Fruit fly (Drosophila melanogaster) whole organism, embryonic: ENCODE data around the gene Atg13.
A peak's percentile ranks its signal among the peaks of the same experiment; 100 is the strongest.

Experiments
- Atf-2 ChIP-seq: fragments of 200-800 bp; sonication (Bioruptor generic); optimal IDR thresholded peaks from 2 replicates; lab custom pipeline; 2016; ENCODE audit warnings: missing biosample characterization, missing genetic modification characterization
- Atf6 ChIP-seq: fragments of 200-800 bp; sonication (Bioruptor generic); IDR thresholded peaks from 2 replicates; pipeline ENCODE4 v1.3.6; 2022; ENCODE audit warnings: missing biosample characterization, missing genetic modification characterization
- CG12391 ChIP-seq: fragments of 200-800 bp; sonication (Bioruptor generic); optimal IDR thresholded peaks from 3 replicates; lab custom pipeline; 2018; ENCODE audit warnings: missing biosample characterization, mild to moderate bottlenecking, missing genetic modification characterization, moderate library complexity
- CG12659 ChIP-seq: fragments of 200-800 bp; sonication (Bioruptor generic); optimal IDR thresholded peaks from 3 replicates; lab custom pipeline; 2017; ENCODE audit warnings: mild to moderate bottlenecking, missing biosample characterization, missing genetic modification reagents, missing genetic modification characterization
- CG12942 ChIP-seq: fragments of 200-800 bp; sonication (Bioruptor generic); optimal IDR thresholded peaks from 3 replicates; lab custom pipeline; 2016; ENCODE audit warnings: missing biosample characterization, missing genetic modification characterization
- CG18476 ChIP-seq: fragments of 200-800 bp; sonication (Bioruptor generic); optimal IDR thresholded peaks from 2 replicates; lab custom pipeline; 2016; ENCODE audit warnings: missing biosample characterization, mild to moderate bottlenecking, missing genetic modification characterization
- CG2199 ChIP-seq: fragments of 200-800 bp; sonication (Bioruptor generic); IDR thresholded peaks from 3 replicates; pipeline ENCODE4 v1.3.6; 2022; ENCODE audit warnings: missing biosample characterization, missing genetic modification characterization
- CG30403 ChIP-seq: fragments of 200-800 bp; sonication (Bioruptor generic); optimal IDR thresholded peaks from 3 replicates; lab custom pipeline; 2016; ENCODE audit warnings: missing biosample characterization, missing genetic modification characterization
- CG3847 ChIP-seq: fragments of 200-800 bp; sonication (Bioruptor generic); IDR thresholded peaks from 2 replicates; pipeline ENCODE4 v1.3.6; 2022; ENCODE audit warnings: missing biosample characterization, missing genetic modification characterization
- CG42726 ChIP-seq: fragments of 200-800 bp; sonication (Bioruptor generic); IDR thresholded peaks from 2 replicates; pipeline ENCODE4 v1.3.6; 2022; ENCODE audit warnings: missing biosample characterization, missing genetic modification characterization; ENCODE audit not compliant: partially characterized antibody
- CG5180 ChIP-seq: fragments of 200-800 bp; sonication (Bioruptor generic); optimal IDR thresholded peaks from 3 replicates; lab custom pipeline; 2017; ENCODE audit warnings: missing biosample characterization, missing genetic modification characterization, mild to moderate bottlenecking, moderate library complexity, missing genetic modification reagents
- CG6791 ChIP-seq: fragments of 200-800 bp; sonication (Bioruptor generic); IDR thresholded peaks from 3 replicates; pipeline ENCODE4 v1.3.6; 2022; ENCODE audit warnings: missing biosample characterization, missing genetic modification characterization; ENCODE audit not compliant: partially characterized antibody
- CG7357 ChIP-seq: fragments of 200-800 bp; sonication (Bioruptor generic); IDR thresholded peaks from 3 replicates; pipeline ENCODE4 v1.3.6; 2022; ENCODE audit warnings: missing biosample characterization, missing genetic modification characterization
- CG7556 ChIP-seq: fragments of 200-800 bp; sonication (Bioruptor generic); optimal IDR thresholded peaks from 2 replicates; lab custom pipeline; 2017; ENCODE audit warnings: missing biosample characterization, mild to moderate bottlenecking, missing genetic modification characterization
- CG9876 ChIP-seq: fragments of 200-800 bp; sonication (Bioruptor generic); optimal IDR thresholded peaks from 2 replicates; lab custom pipeline; 2016; ENCODE audit warnings: missing biosample characterization, missing genetic modification characterization
- CHES-1-like ChIP-seq: fragments of 200-800 bp; sonication (Bioruptor generic); optimal IDR thresholded peaks from 2 replicates; lab custom pipeline; 2016; ENCODE audit warnings: missing biosample characterization, missing genetic modification characterization
- Dad ChIP-seq: fragments of 200-800 bp; sonication (Bioruptor generic); optimal IDR thresholded peaks from 3 replicates; lab custom pipeline; 2016; ENCODE audit warnings: missing biosample characterization, missing genetic modification characterization
- Dref ChIP-seq: fragments of 200-800 bp; sonication (Bioruptor generic); IDR thresholded peaks from 2 replicates; pipeline ENCODE4 v1.3.6; 2022; ENCODE audit warnings: missing biosample characterization, missing genetic modification characterization
- Eip74EF ChIP-seq, 2 experiments: fragments of 200-800 bp in 1 of 2; fragments of >200 bp in 1 of 2; sonication (Bioruptor generic) in 1 of 2; optimal IDR thresholded peaks; 2 replicates each; lab custom pipeline; 2017 to 2019; ENCODE audit warnings: missing biosample characterization in 2 of 2, missing genetic modification characterization in 2 of 2, mild to moderate bottlenecking in 1 of 2, moderate library complexity in 1 of 2
- Ets97D ChIP-seq: fragments of 200-800 bp; sonication (Bioruptor generic); optimal IDR thresholded peaks from 3 replicates; lab custom pipeline; 2016; ENCODE audit warnings: missing biosample characterization, missing genetic modification characterization
- Hr39 ChIP-seq: fragments of >200 bp; optimal IDR thresholded peaks from 2 replicates; lab custom pipeline; 2017
- Jarid2 ChIP-seq: fragments of 200-800 bp; sonication (Bioruptor generic); optimal IDR thresholded peaks from 3 replicates; lab custom pipeline; 2017; ENCODE audit warnings: mild to moderate bottlenecking, missing biosample characterization, missing genetic modification reagents, missing genetic modification characterization
- Lhr ChIP-seq: fragments of 200-800 bp; sonication (Bioruptor generic); optimal IDR thresholded peaks from 3 replicates; lab custom pipeline; 2017; ENCODE audit warnings: mild to moderate bottlenecking, missing biosample characterization, missing genetic modification reagents, missing genetic modification characterization
- NC2β ChIP-seq: fragments of 200-800 bp; sonication (Bioruptor generic); optimal IDR thresholded peaks from 2 replicates; lab custom pipeline; 2016; ENCODE audit warnings: missing biosample characterization, missing genetic modification characterization
- Neu2 ChIP-seq: fragments of 200-800 bp; sonication (Bioruptor generic); optimal IDR thresholded peaks from 3 replicates; lab custom pipeline; 2016; ENCODE audit warnings: missing biosample characterization, missing genetic modification characterization, borderline replicate concordance
- Nf-YB ChIP-seq: fragments of 200-800 bp; sonication (Bioruptor generic); optimal IDR thresholded peaks from 3 replicates; lab custom pipeline; 2019; ENCODE audit warnings: missing biosample characterization, mild to moderate bottlenecking, missing genetic modification characterization, moderate library complexity
- Six4 ChIP-seq: fragments of 200-800 bp; sonication (Bioruptor generic); optimal IDR thresholded peaks from 2 replicates; lab custom pipeline; 2016; ENCODE audit warnings: missing biosample characterization, missing genetic modification characterization
- Trl ChIP-seq, 3 experiments: fragments of >200 bp in 2 of 3; fragments of 200-800 bp in 1 of 3; sonication (Bioruptor generic) in 1 of 3; optimal IDR thresholded peaks; 2 replicates in 1 of 3; 3 replicates in 2 of 3; lab custom pipeline; 2016 to 2017; ENCODE audit warnings: missing biosample characterization in 1 of 3, missing genetic modification characterization in 1 of 3
- Vsx1 ChIP-seq: fragments of 200-800 bp; sonication (Bioruptor generic); optimal IDR thresholded peaks from 2 replicates; lab custom pipeline; 2017; ENCODE audit warnings: missing biosample characterization, mild to moderate bottlenecking, missing genetic modification characterization, missing genetic modification reagents
- az2 ChIP-seq: fragments of 200-800 bp; sonication (Bioruptor generic); optimal IDR thresholded peaks from 3 replicates; lab custom pipeline; 2016; ENCODE audit warnings: missing biosample characterization, missing genetic modification characterization
- cas ChIP-seq: fragments of 200-800 bp; sonication (Bioruptor generic); IDR thresholded peaks from 2 replicates; pipeline ENCODE4 v1.3.6; 2022; ENCODE audit warnings: missing biosample characterization, missing genetic modification characterization
- emc ChIP-seq: fragments of 200-800 bp; sonication (Bioruptor generic); optimal IDR thresholded peaks from 2 replicates; lab custom pipeline; 2016; ENCODE audit warnings: missing biosample characterization, missing genetic modification characterization
- exex ChIP-seq: fragments of 200-800 bp; sonication (Bioruptor generic); optimal IDR thresholded peaks from 4 replicates; lab custom pipeline; 2018; ENCODE audit warnings: missing biosample characterization, mild to moderate bottlenecking, missing genetic modification characterization, moderate library complexity
- gsb-n ChIP-seq: fragments of 200-800 bp; sonication (Bioruptor generic); optimal IDR thresholded peaks from 3 replicates; lab custom pipeline; 2018; ENCODE audit warnings: missing biosample characterization, mild to moderate bottlenecking, missing genetic modification characterization
- her ChIP-seq: fragments of 200-800 bp; sonication (Bioruptor generic); optimal IDR thresholded peaks from 2 replicates; lab custom pipeline; 2016; ENCODE audit warnings: missing biosample characterization, missing genetic modification characterization
- jigr1 ChIP-seq: fragments of 200-800 bp; sonication (Bioruptor generic); IDR thresholded peaks from 3 replicates; pipeline ENCODE4 v1.3.6; 2022; ENCODE audit warnings: missing biosample characterization, missing genetic modification characterization
- kah ChIP-seq: fragments of 200-800 bp; sonication (Bioruptor generic); optimal IDR thresholded peaks from 2 replicates; lab custom pipeline; 2018; ENCODE audit warnings: missing biosample characterization, mild to moderate bottlenecking, missing genetic modification characterization
- ken ChIP-seq: fragments of 200-800 bp; sonication (Bioruptor generic); IDR thresholded peaks from 3 replicates; pipeline ENCODE4 v1.3.6; 2022; ENCODE audit warnings: missing biosample characterization, missing genetic modification characterization
- knrl ChIP-seq: fragments of 200-800 bp; sonication (Bioruptor generic); IDR thresholded peaks from 3 replicates; pipeline ENCODE4 v1.3.6; 2022; ENCODE audit warnings: missing biosample characterization, missing genetic modification characterization; ENCODE audit not compliant: partially characterized antibody
- mirr ChIP-seq: fragments of 200-800 bp; sonication (Bioruptor generic); optimal IDR thresholded peaks from 3 replicates; lab custom pipeline; 2018; ENCODE audit warnings: missing biosample characterization, mild to moderate bottlenecking, missing genetic modification characterization
- nau ChIP-seq: fragments of 200-800 bp; sonication (Bioruptor generic); optimal IDR thresholded peaks from 3 replicates; lab custom pipeline; 2017; ENCODE audit warnings: missing biosample characterization, mild to moderate bottlenecking, missing genetic modification characterization, missing genetic modification reagents
- pfk ChIP-seq: fragments of 200-800 bp; sonication (Bioruptor generic); optimal IDR thresholded peaks from 2 replicates; lab custom pipeline; 2018; ENCODE audit warnings: missing biosample characterization, mild to moderate bottlenecking, missing genetic modification characterization, moderate library complexity
- sna ChIP-seq: fragments of 200-800 bp; sonication (Bioruptor generic); IDR thresholded peaks from 2 replicates; pipeline ENCODE4 v1.3.6; 2022; ENCODE audit warnings: missing biosample characterization, missing genetic modification characterization; ENCODE audit not compliant: partially characterized antibody
- sqz ChIP-seq: fragments of 200-800 bp; sonication (Bioruptor generic); optimal IDR thresholded peaks from 3 replicates; lab custom pipeline; 2018; ENCODE audit warnings: missing biosample characterization, mild to moderate bottlenecking, missing genetic modification characterization
- sr ChIP-seq: fragments of 200-800 bp; sonication (Bioruptor generic); IDR thresholded peaks from 3 replicates; pipeline ENCODE4 v1.3.6; 2022; ENCODE audit warnings: missing biosample characterization, missing genetic modification characterization
- tna ChIP-seq: fragments of 200-800 bp; sonication (Bioruptor generic); IDR thresholded peaks from 2 replicates; pipeline ENCODE4 v1.3.6; 2022; ENCODE audit warnings: missing biosample characterization, missing genetic modification characterization; ENCODE audit not compliant: partially characterized antibody
- yki ChIP-seq: fragments of >200 bp; optimal IDR thresholded peaks from 3 replicates; lab custom pipeline; 2018

The Atg13 gene

DNA sequence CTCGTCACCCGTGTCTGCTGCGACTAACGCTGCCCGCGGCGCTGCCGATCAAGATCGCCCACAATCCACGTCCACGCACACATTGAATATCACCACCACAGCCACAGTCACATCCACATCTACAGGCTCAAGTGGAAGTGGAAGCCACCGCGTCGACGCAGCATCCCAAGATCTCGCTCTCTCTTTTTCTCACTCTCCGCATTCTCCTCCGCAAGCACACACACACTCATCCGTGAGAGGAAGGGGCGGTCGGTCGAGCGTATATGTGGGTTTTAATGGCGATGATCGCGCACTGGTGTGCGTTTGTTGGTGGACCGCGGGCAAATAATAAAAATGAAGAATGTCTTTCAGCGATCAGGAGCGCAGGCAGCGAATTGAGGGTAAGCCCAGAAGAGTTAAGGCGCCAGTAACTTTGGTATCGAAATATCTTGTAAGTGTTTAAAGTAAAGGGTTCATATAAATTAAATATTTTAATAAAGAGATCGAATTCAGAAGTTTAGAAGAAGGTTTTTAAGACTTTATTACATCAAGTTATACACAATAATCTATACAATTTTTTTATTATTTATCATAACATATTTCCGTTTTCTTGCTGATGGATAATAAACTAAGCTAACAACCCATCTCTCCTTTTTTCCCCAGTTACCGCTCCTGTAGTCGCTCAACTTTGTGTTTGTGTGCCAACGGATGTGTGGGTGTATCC, 15.7 kb upstream of the Atg13 start, which contains the start of gene Poxm (continued):
- peak; percentile 69 for TF ChIP-seq Vsx1 (GFP tag; lab: Kevin White, UChicago)
- no peak for TF ChIP-seq Neu2
- peak; percentile 77 for TF ChIP-seq CG12942 (GFP tag; lab: Kevin White, UChicago)
- peak; percentile 69; the same call in 2 of the 3 replicates for TF ChIP-seq knrl
- TF ChIP-seq Eip74EF (GFP tag; optimal IDR thresholded peaks at IDR 0.05; lab: Kevin White, UChicago): peak in 1 of 2 experiments; percentile 89
- TF ChIP-seq mirr (GFP tag; lab: Kevin White, UChicago): no peak
- TF ChIP-seq Ets97D (GFP tag; lab: Kevin White, UChicago): peak; percentile 33
- peak; percentile 64; the same call in 1 of the 2 replicates for TF ChIP-seq cas
- TF ChIP-seq kah (GFP tag; lab: Kevin White, UChicago): peak; percentile 77
- no peak for TF ChIP-seq pfk (GFP tag; lab: Kevin White, UChicago)
- TF ChIP-seq sqz (GFP tag; lab: Kevin White, UChicago): peak; percentile 90
- TF ChIP-seq nau (GFP tag; lab: Kevin White, UChicago): peak; percentile 78
- TF ChIP-seq NC2β (GFP tag; lab: Kevin White, UChicago): peak; percentile 29
- peak; percentile 75 for TF ChIP-seq Dad (GFP tag; lab: Kevin White, UChicago)
- TF ChIP-seq CG42726 (GFP tag; lab: Robert Waterston, UW): no peak

DNA sequence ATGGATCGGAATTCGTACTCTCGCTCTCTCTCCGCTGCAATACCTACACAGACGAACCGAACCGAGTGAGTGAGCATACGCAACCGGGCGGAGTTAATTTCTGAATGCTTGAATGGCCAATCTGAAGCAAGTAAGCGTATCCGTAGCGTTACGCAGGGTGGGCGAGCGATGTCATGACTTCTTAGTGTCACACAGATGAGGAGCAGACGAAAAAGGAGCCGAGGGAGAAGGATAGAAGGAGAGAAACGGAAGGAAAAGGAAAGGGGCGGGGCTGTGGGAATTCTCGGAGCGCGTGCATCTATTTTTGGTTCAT, 15.2 kb upstream of the Atg13 start:
- TF ChIP-seq her (GFP tag; lab: Kevin White, UChicago) (no peak), emc (GFP tag; lab: Kevin White, UChicago) (no peak), CG18476 (GFP tag; lab: Kevin White, UChicago) (no peak), CHES-1-like (no peak), az2 (GFP tag; lab: Kevin White, UChicago) (no peak), Lhr (GFP tag; lab: Kevin White, UChicago) (no peak), CG9876 (no peak), Trl (optimal IDR thresholded peaks at IDR 0.05; lab: Kevin White, UChicago) (peak in 1 of 2 experiments; percentile 54), Trl (GFP tag; optimal IDR thresholded peaks at IDR 0.05; lab: Kevin White, UChicago) (no peak), Dref (GFP tag; lab: Robert Waterston, UW) (no peak), yki (lab: Kevin White, UChicago) (no peak), CG30403 (GFP tag; lab: Kevin White, UChicago) (peak; percentile 19), CG6791 (GFP tag; lab: Robert Waterston, UW) (peak; percentile 19; the same call in 1 of the 3 replicates), CG12391 (tag; lab: Kevin White, UChicago) (no peak), pfk (GFP tag; lab: Kevin White, UChicago) (no peak), Atf-2 (GFP tag; lab: Kevin White, UChicago) (no peak), CG7357 (GFP tag; lab: Robert Waterston, UW) (0 out of 3 replicates have a peak, but pooled peaks have one; percentile 4), CG7556 (GFP tag; lab: Kevin White, UChicago) (peak; percentile 31), exex (tag; lab: Kevin White, UChicago) (no peak), Atf6 (GFP tag; lab: Robert Waterston, UW) (no peak), CG2199 (GFP tag; lab: Robert Waterston, UW) (no peak), tna (GFP tag; lab: Robert Waterston, UW) (no peak), ken (no peak), sr (GFP tag; lab: Robert Waterston, UW) (peak; percentile 78; the same call in 2 of the 3 replicates), CG5180 (GFP tag; lab: Kevin White, UChicago) (no peak), Hr39 (lab: Kevin White, UChicago) (no peak), gsb-n (tag; lab: Kevin White, UChicago) (no peak), CG3847 (GFP tag; lab: Robert Waterston, UW) (no peak), sna (GFP tag; lab: Robert Waterston, UW) (no peak), CG12659 (no peak), Nf-YB (GFP tag; lab: Kevin White, UChicago) (peak; percentile 91), Jarid2 (GFP tag; lab: Kevin White, UChicago) (no peak), Six4 (GFP tag; lab: Kevin White, UChicago) (no peak), jigr1 (no peak)
